Worm (Caenorhabditis elegans) whole organism, L4 larva: ENCODE results near the gene C02B8.7.

ENCODE experiments used
- F49E8.2 ChIP-seq: sonication (generic microtip); optimal IDR thresholded peaks from 2 replicates; lab custom pipeline; 2016; ENCODE audit warnings: missing compliant biosample characterization, mild to moderate bottlenecking, missing genetic modification characterization, borderline replicate concordance
- Y105C5A.15 ChIP-seq: fragments of 200-800 bp; sonication (Bioruptor generic); IDR thresholded peaks from 2 replicates; pipeline ENCODE4 v1.3.6; 2022; ENCODE audit warnings: missing genetic modification characterization, missing compliant biosample characterization
- Y48G9A.11 ChIP-seq: fragments of 200-800 bp; sonication (Bioruptor generic); IDR thresholded peaks from 2 replicates; pipeline ENCODE4 v1.3.6; 2022; ENCODE audit warnings: missing genetic modification reagents, missing genetic modification characterization, missing compliant biosample characterization
- aha-1 ChIP-seq: fragments of 150-350 bp; peaks from one replicate; lab custom pipeline; 2014; ENCODE audit warnings: missing biosample characterization, missing genetic modification characterization
- arid-1 ChIP-seq: fragments of 200-800 bp; sonication (Bioruptor generic); conservative IDR thresholded peaks from 2 replicates; pipeline ENCODE4 v1.3.6; 2022; ENCODE audit warnings: missing genetic modification reagents, missing genetic modification characterization, missing compliant biosample characterization
- ceh-28 ChIP-seq: fragments of 150-350 bp; optimal IDR thresholded peaks from 2 replicates; lab custom pipeline; 2014; ENCODE audit warnings: missing biosample characterization, missing genetic modification reagents, missing genetic modification characterization
- ceh-62 ChIP-seq: sonication (generic microtip); optimal IDR thresholded peaks from 2 replicates; lab custom pipeline; 2017; ENCODE audit warnings: missing biosample characterization, missing genetic modification characterization
- ces-1 ChIP-seq: fragments of 150-350 bp; sonication (generic microtip); optimal IDR thresholded peaks from 4 replicates; lab custom pipeline; 2014; ENCODE audit warnings: missing biosample characterization, missing genetic modification reagents, missing genetic modification characterization
- ctbp-1 ChIP-seq: fragments of 200-800 bp; sonication (Bioruptor generic); IDR thresholded peaks from 2 replicates; pipeline ENCODE4 v1.3.6; 2022; ENCODE audit warnings: missing genetic modification reagents, missing genetic modification characterization, missing compliant biosample characterization
- daf-12 ChIP-seq: fragments of 150-350 bp; optimal IDR thresholded peaks from 2 replicates; lab custom pipeline; 2014; ENCODE audit warnings: missing biosample characterization, missing genetic modification reagents, missing genetic modification characterization
- daf-16 ChIP-seq, 3 experiments: sonication (generic microtip); optimal IDR thresholded peaks; 2 replicates each; lab custom pipeline; 2016 to 2017; ENCODE audit warnings: missing genetic modification characterization in 3 of 3, missing genetic modification reagents in 3 of 3, mild to moderate bottlenecking in 2 of 3, missing compliant biosample characterization in 2 of 3, missing biosample characterization in 1 of 3, moderate library complexity in 1 of 3
- daf-8 ChIP-seq: fragments of 200-800 bp; sonication (Bioruptor generic); IDR thresholded peaks from 2 replicates; pipeline ENCODE4 v1.3.6; 2022; ENCODE audit warnings: missing genetic modification characterization, missing compliant biosample characterization
- dmd-6 ChIP-seq: fragments of 200-800 bp; sonication (Bioruptor generic); IDR thresholded peaks from 2 replicates; pipeline ENCODE4 v1.3.6; 2022; ENCODE audit warnings: missing genetic modification reagents, missing genetic modification characterization, missing compliant biosample characterization
- dmd-8 ChIP-seq: fragments of 200-800 bp; sonication (Bioruptor generic); IDR thresholded peaks from 2 replicates; pipeline ENCODE4 v1.3.6; 2022; ENCODE audit warnings: missing genetic modification characterization, missing compliant biosample characterization
- dmd-9 ChIP-seq: fragments of 200-800 bp; sonication (Bioruptor generic); IDR thresholded peaks from 2 replicates; pipeline ENCODE4 v1.3.6; 2022; ENCODE audit warnings: missing genetic modification reagents, missing genetic modification characterization, missing compliant biosample characterization
- egl-27 ChIP-seq: sonication (generic microtip); optimal IDR thresholded peaks from 3 replicates; lab custom pipeline; 2017; ENCODE audit warnings: missing biosample characterization, missing genetic modification reagents, missing genetic modification characterization
- egl-43 ChIP-seq: fragments of 200-800 bp; sonication (Bioruptor generic); IDR thresholded peaks from 2 replicates; pipeline ENCODE4 v1.3.6; 2022; ENCODE audit warnings: missing genetic modification reagents, missing genetic modification characterization, missing compliant biosample characterization
- gei-8 ChIP-seq: fragments of 200-800 bp; sonication (Bioruptor generic); optimal IDR thresholded peaks from 2 replicates; lab custom pipeline; 2018; ENCODE audit warnings: mild to moderate bottlenecking, missing genetic modification characterization, missing compliant biosample characterization
- hif-1 ChIP-seq, 2 experiments: sonication (generic microtip); optimal IDR thresholded peaks; 2 replicates each; lab custom pipeline; 2016 to 2017; ENCODE audit warnings: missing compliant biosample characterization in 2 of 2, missing genetic modification characterization in 2 of 2, missing genetic modification reagents in 2 of 2, missing genotype in 2 of 2, mild to moderate bottlenecking in 1 of 2
- hlh-11 ChIP-seq: fragments of 200-800 bp; sonication (Bioruptor generic); optimal IDR thresholded peaks from 2 replicates; lab custom pipeline; 2018; ENCODE audit warnings: mild to moderate bottlenecking, missing genetic modification characterization, missing compliant biosample characterization
- hlh-30 ChIP-seq: sonication (generic microtip); optimal IDR thresholded peaks from 2 replicates; lab custom pipeline; 2017; ENCODE audit warnings: antibody characterized with exemption, mild to moderate bottlenecking, missing genetic modification characterization, missing compliant biosample characterization; ENCODE audit not compliant: insufficient read depth
- jun-1 ChIP-seq: fragments of 150-350 bp; optimal IDR thresholded peaks from 2 replicates; lab custom pipeline; 2014; ENCODE audit warnings: missing biosample characterization, missing genetic modification reagents, missing genetic modification characterization
- lin-13 ChIP-seq: fragments of 150-350 bp; optimal IDR thresholded peaks from 2 replicates; lab custom pipeline; 2014; ENCODE audit warnings: missing biosample characterization, missing genetic modification reagents, missing genetic modification characterization
- lin-39 ChIP-seq: fragments of 150-350 bp; optimal IDR thresholded peaks from 2 replicates; lab custom pipeline; 2014; ENCODE audit warnings: missing biosample characterization, missing genetic modification reagents, missing genetic modification characterization
- lir-3 ChIP-seq: sonication (generic microtip); optimal IDR thresholded peaks from 2 replicates; lab custom pipeline; 2016; ENCODE audit warnings: mild to moderate bottlenecking, missing genetic modification characterization, missing compliant biosample characterization
- madf-5 ChIP-seq, 2 experiments: fragments of 200-800 bp; sonication (Bioruptor generic); IDR thresholded peaks; 2 replicates each; pipeline ENCODE4 v1.3.6; 2022; ENCODE audit warnings: missing compliant biosample characterization in 2 of 2, missing genetic modification characterization in 2 of 2
- mdl-1 ChIP-seq, 2 experiments: fragments of 150-350 bp in 1 of 2; sonication (generic microtip) in 1 of 2; optimal IDR thresholded peaks; 2 replicates each; lab custom pipeline; 2014 to 2017; ENCODE audit warnings: missing biosample characterization in 2 of 2, missing genetic modification characterization in 2 of 2
- mdt-29 ChIP-seq: fragments of 200-800 bp; sonication (Bioruptor generic); IDR thresholded peaks from 2 replicates; pipeline ENCODE4 v1.3.6; 2022; ENCODE audit warnings: missing genetic modification reagents, missing genetic modification characterization, missing compliant biosample characterization
- mep-1 ChIP-seq: fragments of 150-350 bp; sonication (generic microtip); optimal IDR thresholded peaks from 3 replicates; lab custom pipeline; 2014; ENCODE audit warnings: missing biosample characterization, missing genetic modification characterization
- mes-2 ChIP-seq: sonication (generic microtip); optimal IDR thresholded peaks from 2 replicates; lab custom pipeline; 2016; ENCODE audit warnings: missing genotype, mild to moderate bottlenecking, missing genetic modification characterization, missing compliant biosample characterization; ENCODE audit not compliant: poor library complexity, severe bottlenecking
- mxl-3 ChIP-seq: fragments of 200-800 bp; sonication (Bioruptor generic); optimal IDR thresholded peaks from 2 replicates; lab custom pipeline; 2018; ENCODE audit warnings: mild to moderate bottlenecking, missing genetic modification characterization, missing compliant biosample characterization
- nhr-11 ChIP-seq: fragments of 150-350 bp; optimal IDR thresholded peaks from 2 replicates; lab custom pipeline; 2014; ENCODE audit warnings: missing biosample characterization, missing genetic modification characterization
- nhr-237 ChIP-seq: sonication (generic microtip); optimal IDR thresholded peaks from 2 replicates; lab custom pipeline; 2017; ENCODE audit warnings: missing biosample characterization, missing genetic modification characterization
- nhr-28 ChIP-seq: fragments of 150-350 bp; optimal IDR thresholded peaks from 2 replicates; lab custom pipeline; 2014; ENCODE audit warnings: missing biosample characterization, missing genetic modification characterization
- nhr-48 ChIP-seq: sonication (generic microtip); optimal IDR thresholded peaks from 2 replicates; lab custom pipeline; 2016; ENCODE audit warnings: mild to moderate bottlenecking, missing genetic modification characterization, missing compliant biosample characterization
- nhr-76 ChIP-seq: fragments of 150-350 bp; optimal IDR thresholded peaks from 2 replicates; lab custom pipeline; 2014; ENCODE audit warnings: missing biosample characterization, missing genetic modification characterization
- php-3 ChIP-seq: fragments of 200-800 bp; sonication (Bioruptor generic); IDR thresholded peaks from 2 replicates; pipeline ENCODE4 v1.3.6; 2022; ENCODE audit warnings: missing genetic modification reagents, missing genetic modification characterization, missing compliant biosample characterization
- set-16 ChIP-seq: fragments of 200-800 bp; sonication (Bioruptor generic); IDR thresholded peaks from 2 replicates; pipeline ENCODE4 v1.3.6; 2022; ENCODE audit warnings: missing genetic modification reagents, missing genetic modification characterization, missing compliant biosample characterization
- snpc-1.2 ChIP-seq: fragments of 200-800 bp; sonication (Bioruptor generic); IDR thresholded peaks from 2 replicates; pipeline ENCODE4 v1.3.6; 2022; ENCODE audit warnings: missing genetic modification reagents, missing genetic modification characterization, missing compliant biosample characterization
- spr-1 ChIP-seq: sonication (generic microtip); optimal IDR thresholded peaks from 2 replicates; lab custom pipeline; 2016; ENCODE audit warnings: mild to moderate bottlenecking, missing genetic modification characterization, missing compliant biosample characterization
- tra-1 ChIP-seq: fragments of 200-800 bp; sonication (Bioruptor generic); IDR thresholded peaks from 2 replicates; pipeline ENCODE4 v1.3.6; 2022; ENCODE audit warnings: missing genetic modification reagents, missing genetic modification characterization, missing compliant biosample characterization
- unc-130 ChIP-seq: sonication (generic microtip); optimal IDR thresholded peaks from 2 replicates; lab custom pipeline; 2016; ENCODE audit warnings: missing genetic modification reagents, missing genetic modification characterization, missing compliant biosample characterization
- unc-62 ChIP-seq, 3 experiments: fragments of 150-350 bp in 1 of 3; sonication (generic microtip); optimal IDR thresholded peaks in 2 of 3; peaks in 1 of 3; 1 replicate in 1 of 3; 2 replicates in 2 of 3; lab custom pipeline; 2014 to 2017; ENCODE audit warnings: missing biosample characterization in 3 of 3, missing genetic modification characterization in 3 of 3, missing genetic modification reagents in 3 of 3, missing genotype in 1 of 3
- zfp-3 ChIP-seq: fragments of 200-800 bp; sonication (Bioruptor generic); conservative IDR thresholded peaks from 2 replicates; pipeline ENCODE4 v1.3.6; 2022; ENCODE audit warnings: missing genetic modification reagents, missing genetic modification characterization, missing compliant biosample characterization
- ztf-11 ChIP-seq: fragments of 150-350 bp; optimal IDR thresholded peaks from 2 replicates; lab custom pipeline; 2014; ENCODE audit warnings: missing biosample characterization, missing genetic modification characterization

C02B8.7 gene

DNA sequence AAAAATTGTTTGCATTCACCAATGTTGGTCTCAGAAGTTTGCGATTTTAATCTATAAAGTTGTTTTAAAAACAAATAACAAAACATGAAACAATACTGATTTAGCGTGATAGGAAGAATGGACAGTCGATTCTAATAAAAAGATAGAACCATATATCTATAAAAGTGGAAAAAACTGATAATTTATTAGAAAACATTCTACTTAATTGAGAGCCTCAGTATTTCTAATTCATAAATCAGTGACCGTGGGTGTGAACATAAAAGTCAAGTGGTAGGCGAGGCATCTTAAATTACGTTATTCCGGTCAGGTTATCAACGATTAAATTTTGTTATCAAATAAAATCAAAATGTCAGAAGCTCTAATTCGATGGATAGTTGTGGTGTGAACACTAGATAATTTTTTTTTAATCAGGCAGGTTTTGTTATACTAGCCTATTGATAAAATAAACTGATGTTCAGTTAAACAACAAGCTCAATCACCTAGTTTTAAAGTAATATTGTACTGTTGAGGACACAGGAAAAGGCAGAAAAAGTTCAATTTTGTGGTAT, 38.8 kb downstream of the C02B8.7 start, which contains the start of gene catp-5 (continued):
- TF ChIP-seq spr-1 (tag; lab: Kevin White, UChicago) (no peak), daf-8 (GFP tag; lab: Robert Waterston, UW) (no peak), hlh-11 (peak; percentile 22), ceh-62 (no peak), snpc-1.2 (GFP tag; lab: Robert Waterston, UW) (no peak), daf-12 (tag; lab: Kevin White, UChicago) (no peak), lin-39 (tag; lab: Kevin White, UChicago) (no peak), mep-1 (no peak)

DNA sequence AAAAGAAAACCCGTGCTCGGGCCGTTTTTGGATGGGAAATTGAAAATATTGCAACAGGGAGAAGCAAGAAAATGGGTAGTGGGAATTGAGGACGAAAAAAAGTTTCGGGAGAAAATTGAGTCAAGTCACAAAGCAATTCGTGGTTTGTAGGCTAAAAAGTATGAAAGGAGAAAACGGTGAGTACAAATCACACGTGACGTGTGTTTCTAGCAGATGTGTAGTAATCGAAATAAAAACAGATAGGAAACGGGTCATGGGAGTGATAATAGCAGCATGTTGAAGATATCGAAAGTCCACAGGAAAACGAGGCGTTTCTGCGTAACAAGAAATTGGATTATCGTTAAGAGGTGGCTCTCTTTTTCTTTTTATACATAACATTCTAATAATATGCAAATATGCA, 47.8 kb downstream of the C02B8.7 start:
- no peak for TF ChIP-seq ceh-28
- TF ChIP-seq unc-62 (GFP tag; optimal IDR thresholded peaks at IDR 0.05 in 1 of 2; lab: Kevin White, UChicago), result peak in 1 of 2 experiments; percentile 64
- no peak for TF ChIP-seq unc-62 (tag; optimal IDR thresholded peaks at IDR 0.05; lab: Kevin White, UChicago)
- TF ChIP-seq daf-8 (GFP tag; lab: Robert Waterston, UW), result no peak
- peak; percentile 9; the same call in 1 of the 2 replicates for TF ChIP-seq dmd-6 (GFP tag; lab: Robert Waterston, UW)
- no peak for TF ChIP-seq daf-16 (GFP tag; optimal IDR thresholded peaks at IDR 0.05; lab: Kevin White, UChicago)
- peak; percentile 13 for TF ChIP-seq daf-16 (tag; optimal IDR thresholded peaks at IDR 0.05; lab: Kevin White, UChicago)
- peak; percentile 38 for TF ChIP-seq hlh-11
- no peak for TF ChIP-seq snpc-1.2 (GFP tag; lab: Robert Waterston, UW)
- no peak for TF ChIP-seq ces-1 (GFP tag; lab: Kevin White, UChicago)
- TF ChIP-seq mes-2, result no peak
- peak; percentile 78 for TF ChIP-seq hlh-30 (tag; lab: Kevin White, UChicago)
- TF ChIP-seq Y48G9A.11 (GFP tag; lab: Robert Waterston, UW), result no peak
- TF ChIP-seq aha-1 (tag; lab: Kevin White, UChicago), result no peak
- no peak for TF ChIP-seq lin-13 (GFP tag; lab: Kevin White, UChicago)
- TF ChIP-seq mdl-1 (tag; optimal IDR thresholded peaks at IDR 0.05; lab: Kevin White, UChicago), result peak in 1 of 2 experiments; percentile 47
- no peak for TF ChIP-seq nhr-76
- TF ChIP-seq nhr-48 (tag; lab: Kevin White, UChicago), result peak; percentile 43
- TF ChIP-seq nhr-28 (tag; lab: Kevin White, UChicago), result peak; percentile 81
- no peak for TF ChIP-seq jun-1
- peak; percentile 4 for TF ChIP-seq mep-1
- TF ChIP-seq zfp-3 (GFP tag; lab: Robert Waterston, UW), result no peak
- TF ChIP-seq ztf-11 (tag; lab: Kevin White, UChicago), result no peak
- TF ChIP-seq egl-27 (tag; lab: Kevin White, UChicago), result no peak
- peak; percentile 56; the same call in 1 of the 2 replicates for TF ChIP-seq mdt-29 (GFP tag; lab: Robert Waterston, UW)
- peak in 1 of 2 experiments; percentile 2 for TF ChIP-seq hif-1 (tag; optimal IDR thresholded peaks at IDR 0.05; lab: Kevin White, UChicago)
- TF ChIP-seq nhr-11 (tag; lab: Kevin White, UChicago), result peak; percentile 59
- TF ChIP-seq madf-5 (GFP tag; IDR thresholded peaks at IDR 0.05; lab: Robert Waterston, UW), result no peak
- peak; percentile 32 for TF ChIP-seq gei-8 (GFP tag; lab: Kevin White, UChicago)
- no peak for TF ChIP-seq set-16 (GFP tag; lab: Robert Waterston, UW)
- TF ChIP-seq dmd-9 (GFP tag; lab: Robert Waterston, UW), result no peak
- TF ChIP-seq ceh-62, result no peak
- peak; percentile 45 for TF ChIP-seq mxl-3 (GFP tag; lab: Kevin White, UChicago)

DNA sequence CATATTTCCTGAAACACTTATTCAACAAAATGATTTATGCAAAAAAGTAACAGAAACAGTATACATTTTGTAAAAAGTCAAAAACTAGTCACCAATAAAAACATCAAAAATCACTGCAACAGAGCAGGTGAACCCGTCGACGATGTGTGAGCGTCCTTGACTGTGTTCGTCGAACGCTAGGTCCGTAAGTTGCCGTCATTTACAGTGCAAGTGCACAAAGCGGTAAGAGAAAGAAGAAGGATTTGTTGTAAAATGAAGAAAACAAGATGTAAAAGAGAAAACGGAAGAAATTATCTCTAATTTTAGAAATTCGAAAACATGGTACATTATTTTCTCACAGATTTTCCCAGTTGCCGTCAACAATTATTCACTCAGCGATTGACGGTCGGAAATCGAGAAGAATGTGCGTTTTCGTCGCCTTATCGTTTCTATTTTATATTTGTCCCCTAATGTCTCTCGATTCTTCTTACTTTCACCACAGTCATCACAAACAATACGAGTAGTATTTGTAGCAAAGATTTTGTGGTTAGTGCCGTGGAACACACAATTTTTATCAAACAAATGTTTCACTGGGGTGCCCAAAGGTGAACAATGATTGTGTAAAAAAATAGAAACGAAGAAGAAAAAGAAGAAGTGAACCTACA, 48.3 kb downstream of the C02B8.7 start:
- TF ChIP-seq nhr-28 (tag; lab: Kevin White, UChicago), result peak; percentile 97
- no peak for TF ChIP-seq tra-1 (GFP tag; lab: Robert Waterston, UW)
- TF ChIP-seq egl-43, result no peak
- no peak for TF ChIP-seq unc-130 (GFP tag; lab: Kevin White, UChicago)
- no peak for TF ChIP-seq madf-5 (GFP tag; IDR thresholded peaks at IDR 0.05; lab: Robert Waterston, UW)
- no peak for TF ChIP-seq arid-1 (GFP tag; lab: Robert Waterston, UW)
- TF ChIP-seq Y48G9A.11 (GFP tag; lab: Robert Waterston, UW), result no peak
- TF ChIP-seq lir-3 (tag; lab: Kevin White, UChicago), result no peak
- TF ChIP-seq nhr-237 (tag; lab: Kevin White, UChicago), result no peak
- TF ChIP-seq dmd-8 (GFP tag; lab: Robert Waterston, UW), result no peak
- TF ChIP-seq F49E8.2 (tag; lab: Kevin White, UChicago), result no peak
- no peak for TF ChIP-seq Y105C5A.15
- no peak for TF ChIP-seq mdl-1 (tag; optimal IDR thresholded peaks at IDR 0.05; lab: Kevin White, UChicago)
- no peak for TF ChIP-seq zfp-3 (GFP tag; lab: Robert Waterston, UW)
- no peak for TF ChIP-seq ctbp-1 (GFP tag; lab: Robert Waterston, UW)
- TF ChIP-seq nhr-11 (tag; lab: Kevin White, UChicago), result no peak
- TF ChIP-seq php-3 (GFP tag; lab: Robert Waterston, UW), result no peak
- TF ChIP-seq ces-1 (GFP tag; lab: Kevin White, UChicago), result no peak
